Worm (Caenorhabditis elegans): ENCODE results near the gene F53C3.8.

ce11 chrII:3911716-3912115 is 20.5 kb downstream of the F53C3.8 start, which contains the start of gene F53C3.1:
- TF ChIP-seq hlh-8 (tag; optimal IDR thresholded peaks at IDR 0.05) (no peak), K02D7.2 (tag; optimal IDR thresholded peaks at IDR 0.05) (no peak), lin-11 (tag; optimal IDR thresholded peaks at IDR 0.05) (no peak), ets-4 (tag; optimal IDR thresholded peaks at IDR 0.05) (no peak), sox-4 (tag; optimal IDR thresholded peaks at IDR 0.05) (no peak), mec-3 (tag; optimal IDR thresholded peaks at IDR 0.05; ENCODE audit: borderline replicate concordance) (no peak), C08G9.2 (tag; optimal IDR thresholded peaks at IDR 0.05) (no peak), dmd-4 (tag; optimal IDR thresholded peaks at IDR 0.05; ENCODE audit: borderline replicate concordance) (no peak), ceh-19 (GFP tag; optimal IDR thresholded peaks at IDR 0.05) (no peak), gmeb-2 (tag; optimal IDR thresholded peaks at IDR 0.05) (no peak), ama-1 (optimal IDR thresholded peaks at IDR 0.05) (no peak), elt-2 (tag; optimal IDR thresholded peaks at IDR 0.05) (no peak), sox-2 (GFP tag; IDR thresholded peaks at IDR 0.05) (no peak), ceh-48 (tag; optimal IDR thresholded peaks at IDR 0.05) (no peak)

All from whole organism, late embryonic.